Worm (Caenorhabditis elegans) whole organism, L3 larva: ENCODE results near the gene lec-4.

ENCODE experiments used
- fkh-10 ChIP-seq: sonication (generic microtip); optimal IDR thresholded peaks from 2 replicates; lab custom pipeline; 2017; ENCODE audit warnings: missing biosample characterization, missing genetic modification reagents, missing genetic modification characterization
- nhr-76 ChIP-seq: fragments of 150-350 bp; sonication (generic microtip); optimal IDR thresholded peaks from 5 replicates; lab custom pipeline; 2014; ENCODE audit warnings: missing biosample characterization, missing genetic modification characterization
- nhr-77 ChIP-seq: fragments of 150-350 bp; optimal IDR thresholded peaks from 2 replicates; lab custom pipeline; 2014; ENCODE audit warnings: missing biosample characterization, missing genetic modification characterization
- unc-39 ChIP-seq: sonication (generic microtip); optimal IDR thresholded peaks from 4 replicates; lab custom pipeline; 2017; ENCODE audit warnings: missing biosample characterization, missing genetic modification characterization

ce11 chrIII:3773173-3773572, at the start of gene lec-4:
- TF ChIP-seq fkh-10 (GFP tag; lab: Kevin White, UChicago) (no peak), unc-39 (tag; lab: Kevin White, UChicago) (no peak), nhr-77 (tag; lab: Kevin White, UChicago) (no peak), nhr-76 (tag; lab: Kevin White, UChicago) (no peak)
